Worm (Caenorhabditis elegans): Measurements from ENCODE around the gene nnt-1.
A peak's percentile ranks its signal among the peaks of the same experiment; 100 is the strongest.

nnt-1 gene

ce11 chrX:6128225-6128686, 6.1 kb downstream of the nnt-1 start, which contains the start of gene C15H9.9:
TSS of gene C15H9.9 (minus strand) at chrX:6128275.
- TF ChIP-seq ceh-82 (tag; optimal IDR thresholded peaks at IDR 0.05) (peak in 2 of 3 experiments; percentile 25 to 26), fkh-8 (tag; optimal IDR thresholded peaks at IDR 0.05) (peak; percentile 12), fkh-10 (GFP tag; optimal IDR thresholded peaks at IDR 0.05) (peak; percentile 32), xbp-1 (tag; optimal IDR thresholded peaks at IDR 0.05) (peak; percentile 5), mab-9 (GFP tag; IDR thresholded peaks at IDR 0.05) (no peak), snu-23 (GFP tag; optimal IDR thresholded peaks at IDR 0.05) (peak; percentile 26), lin-14 (GFP tag; optimal IDR thresholded peaks at IDR 0.05) (peak; percentile 76), zip-4 (GFP tag; optimal IDR thresholded peaks at IDR 0.05) (no peak), dsc-1 (tag; optimal IDR thresholded peaks at IDR 0.05) (peak; percentile 57), lsy-2 (tag; optimal IDR thresholded peaks at IDR 0.05) (peak in 1 of 2 experiments; percentile 30), nhr-47 (tag; optimal IDR thresholded peaks at IDR 0.05) (peak; percentile 15), nhr-71 (tag; optimal IDR thresholded peaks at IDR 0.05) (peak; percentile 39), nhr-90 (tag; optimal IDR thresholded peaks at IDR 0.05; ENCODE audit: poor library complexity) (no peak), nhr-20 (tag; optimal IDR thresholded peaks at IDR 0.05) (peak; percentile 10), mep-1 (tag; optimal IDR thresholded peaks at IDR 0.05) (no peak), swsn-7 (tag; optimal IDR thresholded peaks at IDR 0.05) (peak; percentile 25), tbx-2 (tag; optimal IDR thresholded peaks at IDR 0.05) (peak; percentile 47), rnt-1 (tag; optimal IDR thresholded peaks at IDR 0.05) (peak; percentile 44), irx-1 (tag; optimal IDR thresholded peaks at IDR 0.05) (no peak), snpc-4 (tag; optimal IDR thresholded peaks at IDR 0.05) (no peak), F16B12.6 (tag; optimal IDR thresholded peaks at IDR 0.05) (no peak)

DNA sequence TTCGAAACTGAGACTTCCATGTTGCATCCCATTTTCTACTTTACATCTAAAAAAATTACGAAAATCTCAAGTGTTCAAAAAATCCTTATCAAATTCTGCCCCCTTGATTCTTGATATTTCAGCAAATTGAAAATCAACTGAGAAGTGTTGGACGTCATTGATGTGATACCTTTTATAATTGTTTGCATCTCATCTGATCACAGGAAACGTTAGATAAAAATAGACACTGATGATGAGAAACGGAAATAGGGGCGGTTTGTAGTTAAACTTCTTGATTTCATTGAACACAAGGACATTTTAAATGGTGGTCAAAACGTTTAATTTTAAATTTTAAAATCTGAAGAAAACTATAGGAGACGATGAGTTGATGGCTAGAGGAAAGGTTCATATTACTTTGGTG, 6.7 kb downstream of the nnt-1 start:
- TF ChIP-seq nhr-85 (tag), result peak; percentile 59
- no peak for TF ChIP-seq hlh-17 (GFP tag; optimal IDR thresholded peaks at IDR 0.05; ENCODE audit: borderline replicate concordance)
- TF ChIP-seq elt-3 (tag; optimal IDR thresholded peaks at IDR 0.05), result peak in 2 of 6 experiments; percentile 7 to 52

- TF ChIP-seq nhr-47 (tag; optimal IDR thresholded peaks at IDR 0.05), result no peak
- TF ChIP-seq lin-14 (GFP tag; optimal IDR thresholded peaks at IDR 0.05), result peak; percentile 2
- TF ChIP-seq xbp-1 (tag; optimal IDR thresholded peaks at IDR 0.05), result no peak
- TF ChIP-seq nhr-237 (tag; optimal IDR thresholded peaks at IDR 0.05), result no peak
- TF ChIP-seq sox-4 (tag; optimal IDR thresholded peaks at IDR 0.05), result no peak
- TF ChIP-seq swsn-7 (tag; optimal IDR thresholded peaks at IDR 0.05), result no peak
- TF ChIP-seq pag-3 (tag; optimal IDR thresholded peaks at IDR 0.05; ENCODE audit: borderline replicate concordance, insufficient read depth), result no peak
- TF ChIP-seq pqm-1 (tag; optimal IDR thresholded peaks at IDR 0.05), result no peak
- no peak for TF ChIP-seq egl-13 (tag; optimal IDR thresholded peaks at IDR 0.05)
- no peak for TF ChIP-seq Y116A8C.19 (tag; optimal IDR thresholded peaks at IDR 0.05; ENCODE audit: borderline replicate concordance)
- TF ChIP-seq lir-3 (tag; optimal IDR thresholded peaks at IDR 0.05; ENCODE audit: poor library complexity), result no peak
- TF ChIP-seq fkh-8 (tag; optimal IDR thresholded peaks at IDR 0.05), result no peak
- TF ChIP-seq jun-1 (tag; optimal IDR thresholded peaks at IDR 0.05), result no peak
- TF ChIP-seq fos-1 (tag; optimal IDR thresholded peaks at IDR 0.05), result no peak
- peak in 1 of 2 experiments; percentile 19 for TF ChIP-seq lin-35 (GFP tag; optimal IDR thresholded peaks at IDR 0.05)
- TF ChIP-seq lsy-2 (tag; optimal IDR thresholded peaks at IDR 0.05), result no peak
- TF ChIP-seq nhr-71 (tag; optimal IDR thresholded peaks at IDR 0.05), result peak; percentile 15
- TF ChIP-seq fkh-4 (tag; optimal IDR thresholded peaks at IDR 0.05; ENCODE audit: borderline replicate concordance), result no peak
- TF ChIP-seq lin-15B (tag; optimal IDR thresholded peaks at IDR 0.05), result no peak
- TF ChIP-seq ces-1 (GFP tag; optimal IDR thresholded peaks at IDR 0.05), result no peak
- no peak for TF ChIP-seq sup-37 (GFP tag; optimal IDR thresholded peaks at IDR 0.05)
- TF ChIP-seq zag-1 (tag; optimal IDR thresholded peaks at IDR 0.05), result no peak
- no peak for TF ChIP-seq unc-98 (GFP tag; IDR thresholded peaks at IDR 0.05)
- TF ChIP-seq dsc-1 (tag; optimal IDR thresholded peaks at IDR 0.05), result no peak
- TF ChIP-seq egl-27 (tag; optimal IDR thresholded peaks at IDR 0.05), result no peak
- no peak for TF ChIP-seq efl-1 (optimal IDR thresholded peaks at IDR 0.05)
- TF ChIP-seq efl-1 (GFP tag; optimal IDR thresholded peaks at IDR 0.05 in 1 of 2), result peak in 1 of 2 experiments; percentile 27
- no peak for TF ChIP-seq skn-1 (tag; optimal IDR thresholded peaks at IDR 0.05)
- TF ChIP-seq nhr-77 (tag; optimal IDR thresholded peaks at IDR 0.05), result peak; percentile 42
- TF ChIP-seq tbx-2 (tag; optimal IDR thresholded peaks at IDR 0.05), result no peak
- peak; percentile 53 for TF ChIP-seq elt-2 (tag; optimal IDR thresholded peaks at IDR 0.05)
- TF ChIP-seq nhr-20 (tag; optimal IDR thresholded peaks at IDR 0.05), result peak; percentile 1
- TF ChIP-seq hpl-2 (GFP tag; optimal IDR thresholded peaks at IDR 0.05), result no peak
- TF ChIP-seq alr-1 (tag; optimal IDR thresholded peaks at IDR 0.05; ENCODE audit: borderline replicate concordance), result no peak
Measured at ce11 chrX:6129277-6129676, 7.2 kb downstream of the nnt-1 start.
